Fruit fly (Drosophila melanogaster) whole organism, embryonic: ENCODE measurements around the gene unc79.

Source experiments
- Adf1 ChIP-seq: fragments of 200-800 bp; sonication (Bioruptor generic); IDR thresholded peaks from 2 replicates; pipeline ENCODE4 v1.3.6; 2022; ENCODE audit warnings: missing biosample characterization, missing genetic modification characterization
- Blimp-1 ChIP-seq: fragments of 200-800 bp; sonication (Bioruptor generic); optimal IDR thresholded peaks from 3 replicates; lab custom pipeline; 2018; ENCODE audit warnings: missing biosample characterization, missing genetic modification characterization, mild to moderate bottlenecking, moderate library complexity, missing genetic modification reagents
- CG10565 ChIP-seq: fragments of 200-800 bp; sonication (Bioruptor generic); optimal IDR thresholded peaks from 3 replicates; lab custom pipeline; 2016; ENCODE audit warnings: missing biosample characterization, mild to moderate bottlenecking, missing genetic modification characterization
- CG10654 ChIP-seq: fragments of 200-800 bp; sonication (Bioruptor generic); optimal IDR thresholded peaks from 2 replicates; lab custom pipeline; 2016; ENCODE audit warnings: missing biosample characterization, missing genetic modification characterization
- CG12104 ChIP-seq: fragments of 200-800 bp; sonication (Bioruptor generic); optimal IDR thresholded peaks from 3 replicates; lab custom pipeline; 2016; ENCODE audit warnings: missing biosample characterization, missing genetic modification characterization
- CG12391 ChIP-seq: fragments of 200-800 bp; sonication (Bioruptor generic); optimal IDR thresholded peaks from 3 replicates; lab custom pipeline; 2018; ENCODE audit warnings: missing biosample characterization, mild to moderate bottlenecking, missing genetic modification characterization, moderate library complexity
- CG15073 ChIP-seq: fragments of 200-800 bp; sonication (Bioruptor generic); optimal IDR thresholded peaks from 2 replicates; lab custom pipeline; 2016; ENCODE audit warnings: missing biosample characterization, missing genetic modification characterization
- CG1529 ChIP-seq: fragments of 200-800 bp; sonication (Bioruptor generic); optimal IDR thresholded peaks from 3 replicates; lab custom pipeline; 2018; ENCODE audit warnings: missing biosample characterization, missing genetic modification characterization
- CG15601 ChIP-seq: fragments of 200-800 bp; sonication (Bioruptor generic); optimal IDR thresholded peaks from 3 replicates; lab custom pipeline; 2019; ENCODE audit warnings: missing biosample characterization, mild to moderate bottlenecking, missing genetic modification characterization, moderate library complexity
- CG16815 ChIP-seq: fragments of 200-800 bp; sonication (Bioruptor generic); optimal IDR thresholded peaks from 3 replicates; lab custom pipeline; 2017; ENCODE audit warnings: missing biosample characterization, mild to moderate bottlenecking, missing genetic modification characterization
- CG17328 ChIP-seq: fragments of 200-800 bp; sonication (Bioruptor generic); IDR thresholded peaks from 2 replicates; pipeline ENCODE4 v1.3.6; 2022; ENCODE audit warnings: missing biosample characterization, missing genetic modification characterization
- CG17361 ChIP-seq: fragments of 200-800 bp; sonication (Bioruptor generic); IDR thresholded peaks from 3 replicates; pipeline ENCODE4 v1.3.6; 2022; ENCODE audit warnings: missing biosample characterization, missing genetic modification characterization
- CG18262 ChIP-seq: fragments of 200-800 bp; optimal IDR thresholded peaks from 3 replicates; lab custom pipeline; 2019; ENCODE audit warnings: missing biosample characterization, mild to moderate bottlenecking, missing genetic modification characterization, moderate library complexity
- CG2712 ChIP-seq: fragments of 200-800 bp; optimal IDR thresholded peaks from 3 replicates; lab custom pipeline; 2019; ENCODE audit warnings: missing biosample characterization, mild to moderate bottlenecking, missing genetic modification characterization, moderate library complexity
- CG31388 ChIP-seq: fragments of 200-800 bp; sonication (Bioruptor generic); optimal IDR thresholded peaks from 2 replicates; lab custom pipeline; 2016; ENCODE audit warnings: missing biosample characterization, missing genetic modification characterization
- CG4328 ChIP-seq: fragments of 200-800 bp; sonication (Bioruptor generic); optimal IDR thresholded peaks from 3 replicates; lab custom pipeline; 2017; ENCODE audit warnings: missing biosample characterization, missing genetic modification reagents, missing genetic modification characterization
- CG4854 ChIP-seq: fragments of 200-800 bp; sonication (Bioruptor generic); optimal IDR thresholded peaks from 2 replicates; lab custom pipeline; 2016; ENCODE audit warnings: missing biosample characterization, missing genetic modification characterization, inconsistent platforms
- CG6689 ChIP-seq: fragments of 200-800 bp; sonication (Bioruptor generic); IDR thresholded peaks from 2 replicates; pipeline ENCODE4 v1.3.6; 2022; ENCODE audit warnings: missing biosample characterization, missing genetic modification characterization
- CG9215 ChIP-seq: fragments of 200-800 bp; sonication (Bioruptor generic); IDR thresholded peaks from 2 replicates; pipeline ENCODE4 v1.3.6; 2022; ENCODE audit warnings: missing biosample characterization, missing genetic modification characterization
- CG9727 ChIP-seq: fragments of 200-800 bp; sonication (Bioruptor generic); optimal IDR thresholded peaks from 3 replicates; lab custom pipeline; 2017; ENCODE audit warnings: missing biosample characterization, mild to moderate bottlenecking, missing genetic modification characterization
- CoRest ChIP-seq: fragments of 200-800 bp; sonication (Bioruptor generic); optimal IDR thresholded peaks from 3 replicates; lab custom pipeline; 2018; ENCODE audit warnings: missing biosample characterization, mild to moderate bottlenecking, missing genetic modification characterization, moderate library complexity
- D ChIP-seq, 2 experiments: fragments of 200-800 bp in 1 of 2; fragments of >200 bp in 1 of 2; sonication (Bioruptor generic) in 1 of 2; optimal IDR thresholded peaks; 2 replicates in 1 of 2; 3 replicates in 1 of 2; lab custom pipeline; 2017; ENCODE audit warnings: mild to moderate bottlenecking in 1 of 2, missing biosample characterization in 1 of 2, missing genetic modification characterization in 1 of 2, missing genetic modification reagents in 1 of 2
- D19A ChIP-seq: fragments of 200-800 bp; optimal IDR thresholded peaks from 3 replicates; lab custom pipeline; 2019; ENCODE audit warnings: missing biosample characterization, mild to moderate bottlenecking, missing genetic modification characterization, moderate library complexity
- Doc2 ChIP-seq: fragments of 200-800 bp; sonication (Bioruptor generic); IDR thresholded peaks from 2 replicates; pipeline ENCODE4 v1.3.6; 2022; ENCODE audit warnings: missing biosample characterization, missing genetic modification characterization
- Drgx ChIP-seq: fragments of 200-800 bp; sonication (Bioruptor generic); IDR thresholded peaks from 2 replicates; pipeline ENCODE4 v1.3.6; 2022; ENCODE audit warnings: missing biosample characterization, missing genetic modification characterization
- E2f1 ChIP-seq: fragments of 200-800 bp; sonication (Bioruptor generic); IDR thresholded peaks from 2 replicates; pipeline ENCODE4 v1.3.6; 2022; ENCODE audit warnings: missing biosample characterization, missing genetic modification characterization
- H2.0 ChIP-seq: fragments of 200-800 bp; sonication (Bioruptor generic); IDR thresholded peaks from 2 replicates; pipeline ENCODE4 v1.3.6; 2022; ENCODE audit warnings: missing biosample characterization, missing genetic modification characterization
- Hand ChIP-seq: fragments of 200-800 bp; sonication (Bioruptor generic); optimal IDR thresholded peaks from 2 replicates; lab custom pipeline; 2017; ENCODE audit warnings: mild to moderate bottlenecking, missing biosample characterization, missing genetic modification reagents, missing genetic modification characterization
- MTF-1 ChIP-seq: fragments of 200-800 bp; sonication (Bioruptor generic); optimal IDR thresholded peaks from 2 replicates; lab custom pipeline; 2018; ENCODE audit warnings: missing biosample characterization, mild to moderate bottlenecking, missing genetic modification characterization, borderline replicate concordance
- Oaz ChIP-seq: fragments of 200-800 bp; sonication (Bioruptor generic); IDR thresholded peaks from 2 replicates; pipeline ENCODE4 v1.3.6; 2022; ENCODE audit warnings: missing biosample characterization, missing genetic modification characterization
- Sin3A ChIP-seq: fragments of >200 bp; optimal IDR thresholded peaks from 2 replicates; lab custom pipeline; 2018
- Ssrp ChIP-seq: fragments of 200-800 bp; sonication (Bioruptor generic); optimal IDR thresholded peaks from 2 replicates; lab custom pipeline; 2018; ENCODE audit warnings: missing biosample characterization, mild to moderate bottlenecking, missing genetic modification characterization, moderate library complexity
- Tbp ChIP-seq: fragments of >200 bp; optimal IDR thresholded peaks from 2 replicates; lab custom pipeline; 2018; ENCODE audit warnings: missing biosample characterization, missing genetic modification characterization
- bsh ChIP-seq, 2 experiments: fragments of 200-800 bp; sonication (Bioruptor generic); optimal IDR thresholded peaks; 2 replicates each; lab custom pipeline; 2017 to 2018; ENCODE audit warnings: mild to moderate bottlenecking in 2 of 2, missing biosample characterization in 2 of 2, missing genetic modification characterization in 2 of 2, moderate library complexity in 1 of 2
- chinmo ChIP-seq: fragments of 200-800 bp; sonication (Bioruptor generic); IDR thresholded peaks from 4 replicates; pipeline ENCODE4 v1.3.6; 2022; ENCODE audit warnings: missing biosample characterization, missing genetic modification characterization; ENCODE audit not compliant: partially characterized antibody
- da ChIP-seq: fragments of 200-800 bp; sonication (Bioruptor generic); optimal IDR thresholded peaks from 2 replicates; lab custom pipeline; 2016; ENCODE audit warnings: missing biosample characterization, missing genetic modification characterization
- disco-r ChIP-seq: fragments of 200-800 bp; sonication (Bioruptor generic); optimal IDR thresholded peaks from 2 replicates; lab custom pipeline; 2016; ENCODE audit warnings: missing biosample characterization, missing genetic modification characterization
- ems ChIP-seq: fragments of 200-800 bp; sonication (Bioruptor generic); optimal IDR thresholded peaks from 3 replicates; lab custom pipeline; 2016; ENCODE audit warnings: missing biosample characterization, missing genetic modification characterization
- eve ChIP-seq, 2 experiments: fragments of >200 bp; optimal IDR thresholded peaks; 2 replicates each; lab custom pipeline; 2017; ENCODE audit warnings: missing biosample characterization in 2 of 2, missing genetic modification characterization in 2 of 2
- fd96Cb ChIP-seq: fragments of 200-800 bp; sonication (Bioruptor generic); optimal IDR thresholded peaks from 2 replicates; lab custom pipeline; 2018; ENCODE audit warnings: missing biosample characterization, mild to moderate bottlenecking, missing genetic modification characterization, moderate library complexity
- gem ChIP-seq: fragments of 200-800 bp; sonication (Bioruptor generic); optimal IDR thresholded peaks from 2 replicates; lab custom pipeline; 2019; ENCODE audit warnings: missing biosample characterization, mild to moderate bottlenecking, missing genetic modification characterization, moderate library complexity
- grau ChIP-seq: fragments of 200-800 bp; optimal IDR thresholded peaks from 3 replicates; lab custom pipeline; 2019; ENCODE audit warnings: missing biosample characterization, mild to moderate bottlenecking, missing genetic modification characterization, moderate library complexity
- onecut ChIP-seq: fragments of 200-800 bp; sonication (Bioruptor generic); IDR thresholded peaks from 2 replicates; pipeline ENCODE4 v1.3.6; 2022; ENCODE audit warnings: missing biosample characterization, missing genetic modification characterization
- p53 ChIP-seq: fragments of 200-800 bp; sonication (Bioruptor generic); optimal IDR thresholded peaks from 2 replicates; lab custom pipeline; 2016; ENCODE audit warnings: missing biosample characterization, missing genetic modification characterization
- phol ChIP-seq: fragments of 200-800 bp; sonication (Bioruptor generic); optimal IDR thresholded peaks from 3 replicates; lab custom pipeline; 2018; ENCODE audit warnings: missing biosample characterization, mild to moderate bottlenecking, missing genetic modification characterization, moderate library complexity
- prd ChIP-seq, 3 experiments: fragments of >200 bp in 2 of 3; fragments of 200-800 bp in 1 of 3; sonication (Bioruptor generic) in 1 of 3; optimal IDR thresholded peaks in 2 of 3; IDR thresholded peaks in 1 of 3; 2 replicates in 2 of 3; 3 replicates in 1 of 3; pipeline versions ENCODE4 v1.3.6 to Lab custom; 2017 to 2022; ENCODE audit warnings: missing biosample characterization in 1 of 3, missing genetic modification characterization in 1 of 3
- tgo ChIP-seq: fragments of 200-800 bp; sonication (Bioruptor generic); IDR thresholded peaks from 3 replicates; pipeline ENCODE4 v1.3.6; 2022; ENCODE audit warnings: missing biosample characterization, missing genetic modification characterization
- tio ChIP-seq: fragments of 200-800 bp; sonication (Bioruptor generic); optimal IDR thresholded peaks from 2 replicates; lab custom pipeline; 2017; ENCODE audit warnings: missing biosample characterization, missing genetic modification characterization, inconsistent platforms
- toy ChIP-seq: fragments of 200-800 bp; sonication (Bioruptor generic); IDR thresholded peaks from 2 replicates; pipeline ENCODE4 v1.3.6; 2022; ENCODE audit warnings: missing biosample characterization, missing genetic modification characterization
- wor ChIP-seq: fragments of 200-800 bp; sonication (Bioruptor generic); IDR thresholded peaks from 2 replicates; pipeline ENCODE4 v1.3.6; 2022; ENCODE audit warnings: missing biosample characterization, missing genetic modification characterization

Gene unc79

dm6 chr3R:19274028-19274427 is 28.1 kb upstream of the unc79 start (continued):
- TF ChIP-seq CG6689 (GFP tag; lab: Robert Waterston, UW) (peak; percentile 18; the same call in 1 of the 2 replicates), CG2712 (tag; lab: Kevin White, UChicago) (peak; percentile 60), CG15073 (GFP tag; lab: Kevin White, UChicago) (no peak), Oaz (GFP tag; lab: Robert Waterston, UW) (no peak), CG10654 (GFP tag; lab: Kevin White, UChicago) (no peak), CG4854 (GFP tag; lab: Kevin White, UChicago) (no peak), CG4328 (GFP tag; lab: Kevin White, UChicago) (no peak), Hand (GFP tag; lab: Kevin White, UChicago) (no peak), prd (optimal IDR thresholded peaks at IDR 0.05; lab: Kevin White, UChicago) (no peak), prd (GFP tag; IDR thresholded peaks at IDR 0.05; lab: Robert Waterston, UW) (peak; percentile 47; the same call in 2 of the 3 replicates), Blimp-1 (GFP tag; lab: Kevin White, UChicago) (peak; percentile 69), E2f1 (GFP tag; lab: Robert Waterston, UW) (0 out of 2 replicates have a peak, but pooled peaks have one; percentile 10), Doc2 (GFP tag; lab: Robert Waterston, UW) (no peak), CG9215 (GFP tag; lab: Robert Waterston, UW) (no peak), CG12391 (tag; lab: Kevin White, UChicago) (peak; percentile 29), Drgx (peak; percentile 67), ems (no peak), Ssrp (tag; lab: Kevin White, UChicago) (peak; percentile 40), CG18262 (tag; lab: Kevin White, UChicago) (peak; percentile 69), da (GFP tag; lab: Kevin White, UChicago) (no peak), D (optimal IDR thresholded peaks at IDR 0.05; lab: Kevin White, UChicago) (no peak), D (GFP tag; optimal IDR thresholded peaks at IDR 0.05; lab: Kevin White, UChicago) (peak; percentile 14), CG16815 (peak; percentile 39), Adf1 (no peak), disco-r (GFP tag; lab: Kevin White, UChicago) (no peak), phol (tag; lab: Kevin White, UChicago) (peak; percentile 61), Tbp (no peak), gem (peak; percentile 57), fd96Cb (no peak), grau (tag; lab: Kevin White, UChicago) (peak; percentile 34), p53 (GFP tag; lab: Kevin White, UChicago) (no peak), CG9727 (GFP tag; lab: Kevin White, UChicago) (peak; percentile 50), tgo (GFP tag; lab: Robert Waterston, UW) (no peak), D19A (tag; lab: Kevin White, UChicago) (peak; percentile 40), MTF-1 (GFP tag; lab: Kevin White, UChicago) (no peak), toy (no peak), Sin3A (lab: Kevin White, UChicago) (no peak), chinmo (GFP tag; lab: Robert Waterston, UW) (no peak), eve (GFP tag; optimal IDR thresholded peaks at IDR 0.05; lab: Kevin White, UChicago) (peak in 1 of 2 experiments; percentile 44), CG12104 (no peak), tio (GFP tag; lab: Kevin White, UChicago) (peak; percentile 10), CG15601 (peak; percentile 16), CG17328 (GFP tag; lab: Robert Waterston, UW) (peak; percentile 36; the same call in 1 of the 2 replicates), onecut (GFP tag; lab: Robert Waterston, UW) (no peak), CoRest (peak; percentile 46), wor (0 out of 2 replicates have a peak, but pooled peaks have one; percentile 15), bsh (GFP tag; optimal IDR thresholded peaks at IDR 0.05; lab: Kevin White, UChicago) (peak; percentile 56 to 59), H2.0 (GFP tag; lab: Robert Waterston, UW) (no peak), CG17361 (GFP tag; lab: Robert Waterston, UW) (peak; percentile 56; the same call in 2 of the 3 replicates), CG31388 (GFP tag; lab: Kevin White, UChicago) (no peak), CG10565 (GFP tag; lab: Kevin White, UChicago) (no peak), CG1529 (peak; percentile 36)
